Fruit fly (Drosophila melanogaster): ENCODE measurements around the gene Ance-3.
A peak's percentile ranks its signal among the peaks of the same experiment; 100 is the strongest.

Gene Ance-3

DNA sequence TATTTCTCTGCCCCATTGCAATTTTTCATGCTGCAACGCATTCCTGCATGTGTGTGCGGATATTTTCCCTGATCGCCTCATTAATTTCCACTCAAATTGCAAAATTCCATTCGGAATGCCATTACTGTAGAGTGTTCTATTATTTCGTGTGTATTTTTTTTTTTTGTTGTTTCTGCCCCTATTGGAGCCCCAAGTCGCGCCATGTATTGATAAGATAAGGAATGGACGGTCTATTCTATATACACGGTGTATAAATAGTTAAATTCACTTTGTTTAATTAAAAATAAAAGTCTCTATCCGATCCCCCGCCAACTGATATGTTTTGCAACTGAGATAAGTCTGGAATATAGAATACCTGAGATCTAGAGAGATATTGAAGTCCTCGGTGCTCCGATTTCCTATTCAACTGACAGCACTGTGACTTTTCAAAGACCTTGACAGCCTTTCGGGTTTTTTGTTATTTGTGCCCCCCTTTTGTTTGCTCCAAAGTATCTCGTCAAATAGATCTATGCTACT is 33.1 kb upstream of the Ance-3 start:
- TF ChIP-seq CG7045 (GFP tag; optimal IDR thresholded peaks at IDR 0.05) (no peak), cic (GFP tag; optimal IDR thresholded peaks at IDR 0.05) (peak; percentile 30)

DNA sequence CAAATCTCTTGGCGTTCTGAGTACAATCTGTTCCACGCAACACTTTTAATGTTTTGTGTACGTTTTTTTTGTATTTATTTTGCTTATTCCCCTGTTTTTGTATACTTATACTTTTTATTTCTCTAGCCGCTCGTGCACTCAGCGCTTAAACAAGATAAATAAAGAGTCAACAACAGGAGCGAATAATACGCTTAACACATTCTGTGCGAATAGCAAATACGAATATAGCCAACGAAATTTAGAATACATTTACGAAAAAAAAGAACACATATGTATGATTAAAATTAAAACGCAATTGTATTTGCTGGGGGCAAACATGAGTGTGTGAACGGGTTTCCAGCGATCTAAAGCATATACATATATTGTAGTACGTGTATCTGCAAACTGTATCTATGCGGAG is 32.6 kb upstream of the Ance-3 start:
- TF ChIP-seq CG7045 (GFP tag; optimal IDR thresholded peaks at IDR 0.05) (peak; percentile 30), Clk (GFP tag; optimal IDR thresholded peaks at IDR 0.05) (no peak)

DNA sequence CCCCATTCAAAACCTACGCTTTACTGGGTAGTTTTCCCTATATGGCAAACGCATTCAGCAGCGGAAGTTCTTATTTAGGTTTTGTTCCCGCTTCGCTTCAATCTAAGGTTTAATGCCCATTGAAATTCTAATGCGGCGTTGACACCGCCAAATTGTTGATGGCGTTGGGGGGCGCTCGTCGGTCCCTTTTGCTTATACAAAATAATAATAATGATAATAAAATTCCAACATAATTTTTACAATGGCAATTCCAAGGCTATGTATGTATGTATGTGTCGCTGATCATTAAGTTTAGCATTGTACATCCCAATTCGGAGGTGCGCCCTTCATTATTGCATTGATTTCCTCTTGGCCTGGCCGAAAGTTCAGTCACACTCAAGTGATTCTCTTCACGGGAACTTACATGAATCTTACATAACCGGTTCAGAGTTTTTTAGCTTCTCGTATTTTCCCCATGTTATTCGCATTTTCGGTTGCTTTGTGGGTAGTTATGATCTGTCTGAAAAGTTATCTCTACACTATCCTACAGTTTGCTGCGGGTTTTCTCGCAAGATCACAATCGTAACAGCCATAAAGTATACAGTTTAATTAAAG is 30.4 kb upstream of the Ance-3 start:
- TF ChIP-seq cic (GFP tag; optimal IDR thresholded peaks at IDR 0.05) (no peak), CG11617 (GFP tag; optimal IDR thresholded peaks at IDR 0.05) (no peak), CG33017 (tag; optimal IDR thresholded peaks at IDR 0.05) (no peak), CG14711 (tag; optimal IDR thresholded peaks at IDR 0.05) (no peak), pad (GFP tag; optimal IDR thresholded peaks at IDR 0.05) (no peak), ovo (GFP tag; optimal IDR thresholded peaks at IDR 0.05) (no peak), Clk (GFP tag; optimal IDR thresholded peaks at IDR 0.05) (no peak), Mnt (GFP tag; optimal IDR thresholded peaks at IDR 0.05) (no peak), Hr96 (GFP tag; optimal IDR thresholded peaks at IDR 0.05) (no peak), cnc (optimal IDR thresholded peaks at IDR 0.05) (no peak), kay (GFP tag; ENCODE audit: borderline replicate concordance) (no peak), CG12768 (GFP tag; optimal IDR thresholded peaks at IDR 0.05) (no peak), toe (GFP tag; optimal IDR thresholded peaks at IDR 0.05) (no peak), CG7045 (GFP tag; optimal IDR thresholded peaks at IDR 0.05) (no peak), CG7101 (tag; optimal IDR thresholded peaks at IDR 0.05) (no peak), bab1 (GFP tag; optimal IDR thresholded peaks at IDR 0.05) (no peak), tj (GFP tag; optimal IDR thresholded peaks at IDR 0.05) (no peak)

DNA sequence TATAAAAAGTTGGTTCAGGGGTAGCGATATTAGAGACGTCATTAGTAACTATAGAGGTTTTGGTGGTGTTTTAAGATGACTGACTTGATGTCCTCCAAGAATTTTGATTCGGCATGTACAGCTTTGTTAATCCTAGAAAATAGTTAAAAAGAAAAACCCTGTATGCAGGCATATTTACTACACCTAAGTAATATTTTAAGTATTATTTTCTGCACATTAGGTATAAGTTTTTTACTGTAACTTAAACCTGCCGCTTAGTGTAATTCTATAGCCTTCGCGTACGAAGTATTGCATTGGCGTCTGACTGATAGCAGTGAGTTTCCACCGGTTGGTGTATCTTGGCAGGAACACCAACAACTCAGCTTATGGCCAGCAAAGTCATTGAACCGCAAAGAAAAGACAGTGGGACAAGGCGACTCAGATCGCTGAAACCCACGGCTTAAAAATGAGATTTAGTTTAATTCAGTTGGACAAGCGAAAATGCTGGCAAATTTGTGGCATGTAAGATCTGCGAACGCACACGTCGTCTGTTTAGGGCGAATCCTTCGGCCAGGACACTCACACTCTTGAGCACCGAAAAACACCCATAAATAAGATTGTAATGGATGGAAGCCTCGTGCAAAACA is 29.7 kb upstream of the Ance-3 start:
- TF ChIP-seq pad (GFP tag; optimal IDR thresholded peaks at IDR 0.05) (no peak), tj (GFP tag; optimal IDR thresholded peaks at IDR 0.05) (peak; percentile 1)

DNA sequence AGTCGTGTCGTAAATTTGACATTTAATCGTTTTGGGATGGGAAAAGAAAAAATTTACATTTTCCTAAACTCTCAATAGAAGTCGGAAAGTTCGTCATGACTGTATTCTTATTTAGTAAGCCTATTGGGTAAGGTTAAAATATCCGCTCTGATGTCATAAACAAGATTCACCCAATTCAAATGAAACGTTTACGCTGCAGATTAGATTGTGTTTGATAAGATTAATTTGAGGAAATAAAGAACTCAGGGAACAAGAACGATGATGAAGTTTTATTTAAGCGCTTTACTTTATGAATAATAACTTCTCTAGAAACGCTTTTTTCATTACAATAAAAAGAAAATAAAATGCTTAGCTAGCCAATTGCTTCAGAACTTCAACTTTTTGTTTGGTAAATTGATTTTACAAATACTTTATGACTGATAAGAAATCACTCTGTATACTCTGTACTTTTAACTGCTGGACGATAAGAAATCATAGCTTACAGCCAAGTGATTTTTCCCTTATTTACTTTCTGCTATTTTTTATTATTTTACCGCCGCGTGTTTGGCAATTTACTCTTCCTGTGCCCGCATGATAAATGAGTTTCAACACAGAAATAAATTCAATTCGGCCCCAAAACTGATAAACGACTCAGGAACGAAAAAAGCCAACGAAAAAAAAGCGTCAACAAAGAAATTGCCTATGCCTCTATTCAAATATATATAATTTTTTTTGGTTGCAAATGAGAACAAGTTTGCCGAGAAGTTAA is 28.0 kb upstream of the Ance-3 start:
- peak; percentile 8 for TF ChIP-seq CG7045 (GFP tag; optimal IDR thresholded peaks at IDR 0.05)
- peak; percentile 26 for TF ChIP-seq CG12768 (GFP tag; optimal IDR thresholded peaks at IDR 0.05)
- peak; percentile 87 for TF ChIP-seq kay (GFP tag; ENCODE audit: borderline replicate concordance)
- no peak for TF ChIP-seq Clk (GFP tag; optimal IDR thresholded peaks at IDR 0.05)
- no peak for TF ChIP-seq Hr96 (GFP tag; optimal IDR thresholded peaks at IDR 0.05)
- TF ChIP-seq cic (GFP tag; optimal IDR thresholded peaks at IDR 0.05): peak; percentile 72
- no peak for TF ChIP-seq tj (GFP tag; optimal IDR thresholded peaks at IDR 0.05)
- TF ChIP-seq Crg-1 (GFP tag; optimal IDR thresholded peaks at IDR 0.05): no peak
- TF ChIP-seq bab1 (GFP tag; optimal IDR thresholded peaks at IDR 0.05): no peak
- TF ChIP-seq ovo (GFP tag; optimal IDR thresholded peaks at IDR 0.05): no peak
- TF ChIP-seq CG14711 (tag; optimal IDR thresholded peaks at IDR 0.05): no peak
- TF ChIP-seq Mnt (GFP tag; optimal IDR thresholded peaks at IDR 0.05): peak; percentile 2
- TF ChIP-seq CG5204 (GFP tag; optimal IDR thresholded peaks at IDR 0.05): no peak
- TF ChIP-seq CG1620 (GFP tag; optimal IDR thresholded peaks at IDR 0.05): no peak
- TF ChIP-seq toe (GFP tag; optimal IDR thresholded peaks at IDR 0.05): no peak
- no peak for TF ChIP-seq cnc (optimal IDR thresholded peaks at IDR 0.05)
- no peak for TF ChIP-seq CG7101 (tag; optimal IDR thresholded peaks at IDR 0.05)
- no peak for TF ChIP-seq pad (GFP tag; optimal IDR thresholded peaks at IDR 0.05)
- no peak for TF ChIP-seq CG33017 (tag; optimal IDR thresholded peaks at IDR 0.05)
- TF ChIP-seq CG11617 (GFP tag; optimal IDR thresholded peaks at IDR 0.05): no peak

DNA sequence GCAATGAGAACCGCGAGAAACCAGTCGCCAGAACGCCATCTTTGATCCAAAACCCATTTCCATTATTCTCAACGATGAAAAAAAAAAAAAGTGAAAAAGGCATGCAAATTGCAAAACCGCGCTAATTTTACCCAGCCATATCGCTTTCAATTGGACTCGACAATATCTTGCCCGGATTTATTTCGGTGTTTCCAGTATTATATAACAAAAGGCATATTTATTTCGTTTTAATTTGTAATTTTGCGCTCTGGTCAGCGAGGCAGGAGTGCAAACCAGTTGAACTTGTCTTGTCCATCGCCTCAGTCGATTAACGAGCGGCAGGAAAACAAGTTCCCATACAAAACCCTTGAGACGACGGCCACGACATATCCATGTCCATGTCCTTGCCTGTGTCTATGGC is 24.6 kb upstream of the Ance-3 start:
- TF ChIP-seq Mnt (GFP tag; optimal IDR thresholded peaks at IDR 0.05): no peak
- TF ChIP-seq cnc (optimal IDR thresholded peaks at IDR 0.05): no peak
- TF ChIP-seq pad (GFP tag; optimal IDR thresholded peaks at IDR 0.05): no peak
- TF ChIP-seq CG7045 (GFP tag; optimal IDR thresholded peaks at IDR 0.05): no peak
- TF ChIP-seq ovo (GFP tag; optimal IDR thresholded peaks at IDR 0.05): no peak
- no peak for TF ChIP-seq CG33017 (tag; optimal IDR thresholded peaks at IDR 0.05)

DNA sequence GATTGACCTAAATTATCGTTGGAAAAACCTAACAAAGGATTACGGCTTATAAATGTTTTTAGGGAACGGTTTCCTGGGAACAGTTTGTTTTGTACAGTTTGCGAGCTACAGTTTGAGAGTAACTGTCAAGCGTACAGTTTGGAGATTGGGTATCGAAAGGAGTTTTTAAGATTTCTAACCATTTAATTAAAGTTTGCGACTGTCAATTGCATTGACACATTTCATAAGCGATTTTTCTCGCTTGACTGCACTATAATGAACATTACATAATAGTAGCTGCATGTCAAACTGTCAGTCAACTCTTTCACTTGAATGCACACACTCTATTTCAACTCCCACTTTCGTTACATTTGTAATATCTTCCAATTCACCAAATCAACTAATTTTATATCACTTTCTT is 21.7 kb upstream of the Ance-3 start:
- TF ChIP-seq ovo (GFP tag; optimal IDR thresholded peaks at IDR 0.05): no peak
- TF ChIP-seq Mnt (GFP tag; optimal IDR thresholded peaks at IDR 0.05): no peak
- no peak for TF ChIP-seq cnc (optimal IDR thresholded peaks at IDR 0.05)
- no peak for TF ChIP-seq bab1 (GFP tag; optimal IDR thresholded peaks at IDR 0.05)
- TF ChIP-seq CG5204 (GFP tag; optimal IDR thresholded peaks at IDR 0.05): no peak
- TF ChIP-seq cic (GFP tag; optimal IDR thresholded peaks at IDR 0.05): no peak
- TF ChIP-seq toe (GFP tag; optimal IDR thresholded peaks at IDR 0.05): no peak
- no peak for TF ChIP-seq CG7101 (tag; optimal IDR thresholded peaks at IDR 0.05)
- no peak for TF ChIP-seq CG12768 (GFP tag; optimal IDR thresholded peaks at IDR 0.05)
- TF ChIP-seq CG7045 (GFP tag; optimal IDR thresholded peaks at IDR 0.05): no peak
- TF ChIP-seq kay (GFP tag; ENCODE audit: borderline replicate concordance): no peak
- no peak for TF ChIP-seq Hr96 (GFP tag; optimal IDR thresholded peaks at IDR 0.05)
- TF ChIP-seq CG1620 (GFP tag; optimal IDR thresholded peaks at IDR 0.05): no peak
- no peak for TF ChIP-seq tj (GFP tag; optimal IDR thresholded peaks at IDR 0.05)
- no peak for TF ChIP-seq CG14711 (tag; optimal IDR thresholded peaks at IDR 0.05)
- no peak for TF ChIP-seq CG11617 (GFP tag; optimal IDR thresholded peaks at IDR 0.05)
- TF ChIP-seq pad (GFP tag; optimal IDR thresholded peaks at IDR 0.05): no peak
- no peak for TF ChIP-seq CG33017 (tag; optimal IDR thresholded peaks at IDR 0.05)
- TF ChIP-seq Crg-1 (GFP tag; optimal IDR thresholded peaks at IDR 0.05): no peak
